Worm (Caenorhabditis elegans) whole organism, L4/young adult: ENCODE measurements around the gene W03C9.1.

Source experiments
- W03F9.2 ChIP-seq: fragments of 150-350 bp; optimal IDR thresholded peaks from 2 replicates; lab custom pipeline; 2014; ENCODE audit warnings: missing biosample characterization, missing genetic modification characterization
- dao-5 ChIP-seq: sonication (generic microtip); optimal IDR thresholded peaks from 2 replicates; lab custom pipeline; 2016; ENCODE audit warnings: missing genotype, missing genetic modification characterization, moderate library complexity, missing compliant biosample characterization
- him-1 ChIP-seq: sonication (generic microtip); optimal IDR thresholded peaks from 2 replicates; lab custom pipeline; 2016; ENCODE audit warnings: missing genotype, missing genetic modification reagents, missing genetic modification characterization, missing compliant biosample characterization

Gene W03C9.1

DNA sequence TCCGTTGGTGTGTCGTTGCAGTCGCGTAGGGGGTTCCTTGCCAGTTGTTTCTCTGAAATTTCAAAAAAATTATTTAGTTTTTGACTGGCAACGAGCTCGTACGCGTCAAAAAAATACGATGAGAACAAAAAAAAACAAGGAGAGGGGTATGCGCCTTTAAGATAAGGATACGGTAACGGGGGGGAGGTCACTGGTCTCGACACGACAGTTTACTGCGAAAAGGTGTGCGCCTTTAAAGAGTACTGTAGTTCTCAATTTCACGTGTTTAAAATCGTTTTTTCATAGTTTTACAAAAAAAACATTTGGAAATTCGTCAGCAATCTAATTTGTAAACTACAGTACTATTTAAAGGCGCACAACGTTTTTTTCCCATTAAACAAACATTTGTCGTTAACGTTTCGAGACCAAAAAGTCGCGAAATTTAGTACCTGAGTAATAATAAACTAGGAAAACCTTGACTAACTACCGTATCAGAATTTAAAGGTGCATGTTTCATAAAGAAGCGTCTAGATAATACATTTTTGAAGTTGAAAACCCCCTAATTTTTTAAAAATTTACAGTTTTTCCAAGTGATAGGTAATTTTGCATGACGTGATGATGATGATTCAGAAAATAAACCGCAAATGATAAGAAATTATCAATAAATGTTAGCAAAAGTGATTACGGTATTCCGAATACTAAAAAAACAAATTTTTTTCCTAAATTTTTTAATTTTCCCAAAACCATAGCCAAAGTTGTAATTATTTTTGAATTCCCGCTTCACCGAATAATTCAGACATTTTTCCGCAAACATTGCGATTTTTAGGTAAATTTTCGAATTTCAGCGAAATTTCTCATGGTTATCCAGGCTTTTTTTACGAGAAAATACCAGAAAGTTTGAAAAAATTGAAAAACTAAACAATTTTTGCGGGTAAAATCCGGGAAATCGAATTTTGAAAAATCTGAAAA lies 12.4 kb upstream of the W03C9.1 start:
- TF ChIP-seq him-1: no peak
- no peak for TF ChIP-seq dao-5 (tag; lab: Kevin White, UChicago)
- TF ChIP-seq W03F9.2 (tag; lab: Kevin White, UChicago): no peak

DNA sequence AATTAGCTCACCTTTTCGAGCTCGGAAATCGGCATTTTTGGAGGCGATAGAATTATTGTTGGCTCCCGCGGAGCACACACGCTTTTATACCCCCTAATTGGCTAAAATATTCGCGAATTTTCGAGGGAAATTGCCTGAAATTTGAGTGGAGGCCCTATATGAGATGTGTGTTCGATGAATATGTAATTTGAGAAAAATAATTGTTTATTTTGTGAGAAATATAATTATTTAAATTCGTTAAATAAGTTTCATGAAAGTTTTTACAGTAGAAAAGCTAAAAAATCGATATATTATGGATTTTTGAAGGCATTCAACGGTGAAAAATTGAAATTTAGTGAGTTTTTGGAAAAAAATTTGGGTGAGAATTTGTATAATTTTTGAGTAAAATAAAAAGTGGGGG lies 11.7 kb upstream of the W03C9.1 start, which contains the start of gene acbp-6:
acbp-6 (minus strand) TSS at position 101 of the 400 bp plus-strand sequence.
- TF ChIP-seq W03F9.2 (tag; lab: Kevin White, UChicago): no peak
- no peak for TF ChIP-seq him-1
- no peak for TF ChIP-seq dao-5 (tag; lab: Kevin White, UChicago)

DNA sequence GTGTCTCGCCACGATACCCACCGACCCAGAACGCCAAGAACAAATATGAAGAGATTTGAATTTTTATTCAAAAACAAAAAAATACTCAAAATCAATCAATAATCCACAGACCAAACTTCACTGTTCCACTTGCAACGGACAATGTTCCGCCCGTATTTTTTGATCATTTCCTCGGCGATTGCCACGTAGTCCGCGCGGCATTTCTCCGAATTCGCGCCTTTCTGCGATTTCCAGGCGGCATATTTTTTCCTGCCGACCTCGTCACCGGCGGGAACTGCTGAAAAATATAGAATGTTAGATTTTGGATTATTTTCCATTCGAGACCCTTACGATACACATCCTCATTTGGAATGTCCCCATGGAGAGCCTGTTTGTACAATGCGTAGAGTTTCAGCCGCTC lies 10.3 kb upstream of the W03C9.1 start:
- TF ChIP-seq W03F9.2 (tag; lab: Kevin White, UChicago): no peak
- TF ChIP-seq him-1: no peak
- no peak for TF ChIP-seq dao-5 (tag; lab: Kevin White, UChicago)

DNA sequence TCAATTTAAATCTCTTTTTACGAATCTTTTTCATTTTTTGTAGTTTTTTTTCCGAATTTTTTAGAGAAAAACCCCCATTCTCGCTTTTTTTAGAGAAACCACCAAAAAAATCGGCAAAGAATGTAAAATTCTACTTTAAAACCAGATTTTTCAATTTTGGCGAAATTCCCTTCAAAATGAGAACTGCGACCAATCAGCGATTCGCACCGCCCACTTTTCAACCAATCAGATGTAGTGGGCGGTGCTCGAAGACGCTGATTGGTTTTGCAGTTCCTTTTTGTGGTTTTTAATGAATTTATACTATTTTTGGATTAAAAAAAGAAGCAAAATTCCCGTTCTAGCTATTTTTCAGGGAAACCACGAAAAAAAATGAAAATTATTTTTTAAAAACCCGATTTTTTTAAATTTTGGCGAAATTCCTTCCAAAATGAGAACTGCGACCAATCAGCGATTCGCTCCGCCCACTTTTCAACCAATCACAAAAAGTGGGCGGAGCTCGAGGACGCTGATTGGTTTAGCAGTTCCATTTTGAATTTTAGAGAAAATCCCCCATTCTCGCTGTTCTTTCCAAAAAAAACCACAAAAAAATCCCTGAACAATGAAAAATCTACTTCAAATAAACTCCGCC lies 9.2 kb upstream of the W03C9.1 start:
- TF ChIP-seq him-1 (no peak), dao-5 (tag; lab: Kevin White, UChicago) (no peak), W03F9.2 (tag; lab: Kevin White, UChicago) (no peak)

DNA sequence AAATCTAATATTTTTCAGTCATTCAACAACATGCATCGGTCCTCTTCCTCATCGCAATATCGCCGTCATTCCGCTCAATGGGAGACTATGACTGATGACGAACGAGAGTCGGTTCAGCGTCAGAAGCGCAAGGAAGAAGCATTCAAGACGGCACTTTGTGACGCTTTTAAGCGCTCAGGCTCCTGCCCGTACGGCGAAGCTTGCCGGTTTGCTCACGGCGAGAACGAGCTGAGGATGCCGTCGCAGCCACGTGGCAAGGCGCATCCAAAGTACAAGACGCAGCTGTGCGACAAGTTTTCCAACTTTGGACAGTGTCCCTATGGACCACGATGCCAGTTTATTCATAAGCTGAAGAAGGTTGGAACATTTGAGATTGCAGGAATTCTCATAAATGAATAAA lies 7.1 kb upstream of the W03C9.1 start:
- TF ChIP-seq dao-5 (tag; lab: Kevin White, UChicago) (no peak), W03F9.2 (tag; lab: Kevin White, UChicago) (no peak), him-1 (no peak)

DNA sequence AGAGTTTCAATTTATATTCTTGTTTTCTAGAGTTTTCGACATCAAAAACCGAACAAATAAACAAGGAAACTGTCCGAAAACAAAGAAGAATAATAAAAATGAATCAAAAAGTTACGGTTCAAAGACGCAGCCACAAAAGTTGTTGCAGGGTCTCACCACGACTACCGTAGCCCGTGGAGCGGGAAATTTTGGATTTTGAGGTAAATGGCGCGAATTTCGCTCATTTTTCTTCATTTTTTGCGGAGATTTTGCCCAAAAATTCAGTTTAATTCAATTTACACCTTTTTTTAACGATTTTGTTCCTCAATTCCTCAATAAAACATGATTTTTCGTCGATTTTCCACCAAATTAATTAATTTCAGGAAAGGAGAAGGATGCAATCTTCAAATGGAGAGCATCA lies 6.3 kb upstream of the W03C9.1 start, which contains the start of gene mex-1:
mex-1 (plus strand) TSS at position 363 of the 400 bp plus-strand sequence.
- TF ChIP-seq W03F9.2 (tag; lab: Kevin White, UChicago) (peak; percentile 57), him-1 (no peak)

DNA sequence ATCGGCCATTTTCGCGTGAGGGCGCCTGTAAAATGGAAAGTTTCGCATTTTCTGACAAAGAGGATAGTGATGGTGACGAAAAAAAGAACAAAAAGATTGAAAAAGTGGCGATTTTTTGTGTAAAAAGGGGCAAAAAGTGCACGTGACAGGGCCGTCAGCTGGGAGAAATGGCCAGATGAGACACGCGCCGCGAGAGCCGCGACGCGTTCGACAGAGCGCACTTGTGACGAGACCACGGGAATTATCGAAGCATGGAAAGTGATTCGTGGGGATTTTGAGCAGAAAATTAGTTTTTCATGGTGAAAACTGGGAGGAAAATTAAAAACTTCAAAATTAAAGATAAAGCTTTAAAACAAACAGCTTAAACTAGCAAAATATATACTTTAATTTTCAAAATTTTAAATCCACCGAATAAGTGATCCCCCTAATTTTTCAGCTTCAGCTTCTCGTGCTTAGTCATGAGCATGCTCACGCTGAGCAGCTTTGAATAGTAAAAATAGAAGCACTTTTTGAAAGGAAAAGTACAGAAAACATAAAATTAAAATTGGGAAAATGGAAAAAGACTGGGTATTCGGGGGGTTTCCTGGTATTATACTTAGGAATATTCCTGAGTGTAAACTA lies 5.7 kb upstream of the W03C9.1 start, which contains the start of gene W03C9.5:
W03C9.5 (minus strand) TSS at position 38 of the 621 bp plus-strand sequence.
- no peak for TF ChIP-seq dao-5 (tag; lab: Kevin White, UChicago)
- TF ChIP-seq him-1: peak; percentile 73
- peak; percentile 92 for TF ChIP-seq W03F9.2 (tag; lab: Kevin White, UChicago)

DNA sequence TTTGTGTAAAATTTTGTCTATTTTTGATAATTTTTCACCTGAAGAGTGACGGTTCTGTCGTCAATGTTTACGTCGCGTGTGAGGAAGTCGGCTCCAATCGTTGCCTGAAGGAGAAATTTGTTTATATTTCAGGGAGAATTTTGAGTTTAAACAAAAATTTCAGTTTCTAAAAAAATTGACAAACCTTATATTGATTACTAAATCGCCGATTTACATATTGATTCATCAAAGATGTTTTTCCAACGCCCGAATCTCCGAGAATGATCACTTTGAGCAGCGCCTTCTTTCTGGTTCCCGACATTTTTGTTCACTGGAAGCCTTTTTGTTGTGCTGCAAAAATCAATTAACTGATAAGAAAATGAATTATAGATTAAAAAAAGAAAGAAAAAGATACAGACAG lies 4.7 kb upstream of the W03C9.1 start, which contains the start of gene rab-7:
rab-7 (minus strand) TSS at position 330 of the 400 bp plus-strand sequence.
- TF ChIP-seq dao-5 (tag; lab: Kevin White, UChicago) (no peak), W03F9.2 (tag; lab: Kevin White, UChicago) (no peak), him-1 (no peak)

DNA sequence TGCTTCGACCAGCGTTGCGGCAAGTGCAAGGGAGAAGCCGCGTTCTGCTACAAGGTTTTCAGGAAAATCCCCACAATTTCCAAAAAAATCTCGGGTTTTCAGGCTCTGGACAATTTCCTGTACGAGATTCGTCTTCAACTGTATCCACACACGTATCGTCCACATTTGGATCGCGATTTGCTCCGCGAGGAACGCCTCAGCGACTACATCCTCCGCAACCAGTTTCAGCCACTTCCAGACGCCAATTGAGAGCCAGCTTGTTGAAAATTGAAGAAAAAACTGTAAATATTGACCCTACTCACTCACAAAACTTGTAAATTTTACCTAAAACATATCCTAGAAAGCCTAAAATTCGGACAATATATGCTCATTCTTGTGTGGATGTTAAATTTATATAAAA lies 2.9 kb upstream of the W03C9.1 start:
- no peak for TF ChIP-seq W03F9.2 (tag; lab: Kevin White, UChicago)
- TF ChIP-seq dao-5 (tag; lab: Kevin White, UChicago): no peak
- no peak for TF ChIP-seq him-1

DNA sequence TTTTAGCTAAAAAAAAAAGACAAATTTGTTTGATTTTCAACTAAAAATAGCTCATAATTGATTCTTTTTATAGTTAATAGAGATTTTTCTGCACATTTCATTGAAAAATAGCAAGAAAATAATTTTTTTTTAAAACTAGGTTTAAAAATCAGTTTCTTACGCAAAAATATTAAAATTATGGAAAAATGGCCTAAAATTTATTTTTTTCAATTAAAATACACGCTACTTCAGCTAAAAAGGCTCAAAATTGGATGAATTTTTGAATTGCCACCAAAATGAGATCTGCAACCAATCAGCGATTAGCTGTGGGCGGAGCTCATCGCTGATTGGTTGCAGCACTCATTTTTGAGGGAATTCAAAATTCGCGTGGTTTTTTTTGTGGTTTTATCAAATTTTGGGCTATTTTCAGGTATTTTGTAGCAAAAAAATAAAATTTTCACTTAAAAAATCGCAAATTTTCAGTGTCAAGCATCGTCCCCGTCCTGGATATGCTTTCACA lies 1.3 kb upstream of the W03C9.1 start:
- TF ChIP-seq him-1 (no peak), dao-5 (tag; lab: Kevin White, UChicago) (no peak), W03F9.2 (tag; lab: Kevin White, UChicago) (no peak)

DNA sequence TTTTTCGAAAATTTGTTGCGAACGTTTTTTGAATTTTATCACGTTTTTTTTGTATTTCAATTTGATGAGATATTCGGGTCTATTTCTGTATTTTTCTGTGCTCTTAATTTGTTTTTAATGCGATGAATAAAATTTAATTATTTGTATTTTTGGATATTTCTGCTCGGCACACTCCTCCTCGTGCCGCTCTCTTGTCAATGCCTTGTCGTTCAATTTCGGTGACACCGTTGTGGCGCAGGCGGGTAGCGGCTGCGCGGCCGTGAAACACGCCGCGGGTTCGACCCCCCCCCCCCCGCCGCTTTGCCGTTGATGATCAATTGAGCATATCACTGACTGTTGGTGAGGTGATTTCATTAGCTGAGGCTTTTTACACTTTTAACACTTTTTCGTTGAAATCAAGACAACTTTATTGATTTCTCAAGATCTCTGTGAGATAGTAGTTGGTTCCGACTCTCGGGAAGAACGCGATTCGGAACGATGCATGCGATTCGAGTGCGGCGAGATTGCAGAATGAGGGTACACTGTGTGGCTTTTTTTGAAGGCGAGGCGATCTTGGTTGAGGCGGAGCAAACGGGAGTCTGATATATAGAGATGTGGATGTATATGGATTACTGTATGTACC lies 1.2 kb downstream of the W03C9.1 start:
- peak; percentile 96 for TF ChIP-seq dao-5 (tag; lab: Kevin White, UChicago)
- peak; percentile 82 for TF ChIP-seq him-1
- TF ChIP-seq W03F9.2 (tag; lab: Kevin White, UChicago): peak; percentile 31

DNA sequence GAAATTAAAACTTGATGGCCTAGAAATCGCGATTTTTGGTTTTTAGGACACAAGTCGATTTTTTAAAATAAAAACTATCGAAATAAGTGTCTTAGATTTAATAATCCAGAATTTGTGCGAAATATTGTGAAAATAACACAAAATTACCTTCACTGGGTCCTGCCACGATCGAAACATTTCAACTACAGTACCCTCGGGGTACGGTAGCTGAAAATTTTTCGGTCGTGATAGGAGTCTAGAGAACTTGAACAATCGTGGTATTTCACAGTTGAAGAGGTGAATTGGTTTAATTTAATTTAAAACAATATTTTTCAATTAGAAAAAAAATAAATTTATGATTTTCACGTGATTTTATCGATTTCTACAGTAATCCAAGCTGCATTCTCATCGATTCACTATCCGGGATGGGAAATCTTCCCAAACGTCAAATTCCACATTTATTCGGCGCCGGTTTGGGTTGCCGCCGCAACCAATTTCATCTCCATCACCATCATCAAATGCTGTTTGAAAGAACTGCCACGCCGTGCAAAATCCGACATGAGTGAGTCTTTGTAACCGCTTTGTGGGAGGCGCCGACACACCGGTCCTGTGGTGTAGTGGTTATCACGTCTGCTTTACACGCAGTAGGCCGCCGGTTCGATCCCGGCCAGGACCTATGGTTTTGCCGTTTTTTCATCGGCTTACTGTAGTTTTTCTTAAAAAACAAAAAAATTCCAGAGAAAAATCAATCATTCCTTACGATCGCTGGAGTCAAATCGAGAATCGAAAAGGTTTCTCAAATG lies 2.9 kb downstream of the W03C9.1 start:
- no peak for TF ChIP-seq W03F9.2 (tag; lab: Kevin White, UChicago)
- no peak for TF ChIP-seq him-1
- no peak for TF ChIP-seq dao-5 (tag; lab: Kevin White, UChicago)
